Worm (Caenorhabditis elegans): ENCODE measurements around the gene W09C2.9.

W09C2.9 gene

DNA sequence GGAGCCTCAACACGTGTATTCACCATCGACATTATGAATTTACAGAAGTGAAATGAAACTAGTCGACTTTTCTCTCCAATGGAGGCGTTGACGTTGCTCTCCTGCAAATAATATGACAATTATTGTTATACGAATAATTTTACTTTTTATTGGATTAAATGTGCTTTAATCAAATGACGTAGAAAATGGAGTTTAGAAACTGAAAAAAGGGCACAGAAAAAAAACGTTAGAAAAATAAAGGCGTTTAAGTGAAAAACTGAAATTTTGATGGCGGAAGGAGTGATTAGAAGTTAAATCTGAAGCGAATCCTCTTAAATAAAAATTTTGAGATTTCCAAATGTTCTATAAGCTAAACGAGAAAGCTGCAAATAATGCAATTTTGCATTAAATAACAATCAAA lies 43.1 kb downstream of the W09C2.9 start, which contains the start of gene npr-2:
Gene npr-2 (minus strand): TSS at position 101 of the 400 bp plus-strand sequence.
- TF ChIP-seq nhr-12 (tag; optimal IDR thresholded peaks at IDR 0.05) (no peak), lin-32 (GFP tag; optimal IDR thresholded peaks at IDR 0.05) (no peak), zip-8 (tag; optimal IDR thresholded peaks at IDR 0.05) (no peak), unc-39 (tag; optimal IDR thresholded peaks at IDR 0.05) (no peak), mls-2 (tag; optimal IDR thresholded peaks at IDR 0.05) (no peak), mep-1 (tag; optimal IDR thresholded peaks at IDR 0.05) (no peak), pha-4 (tag; optimal IDR thresholded peaks at IDR 0.05) (no peak), ceh-43 (GFP tag; optimal IDR thresholded peaks at IDR 0.05) (no peak), snpc-4 (tag; optimal IDR thresholded peaks at IDR 0.05) (no peak)

All from whole organism, mixed stage, embryonic.